Fruit fly (Drosophila melanogaster) whole organism, wandering third instar larva: ENCODE results near the gene CtsL3.

Source experiments
- Abd-B ChIP-seq: fragments of >200 bp; optimal IDR thresholded peaks from 2 replicates; lab custom pipeline; 2017; ENCODE audit warnings: missing biosample characterization, missing genetic modification characterization
- CG32264 ChIP-seq: fragments of 200-800 bp; sonication (Bioruptor generic); optimal IDR thresholded peaks from 2 replicates; lab custom pipeline; 2016; ENCODE audit warnings: missing biosample characterization, missing genetic modification characterization
- CG9705 ChIP-seq: fragments of 200-800 bp; sonication (Bioruptor generic); optimal IDR thresholded peaks from 2 replicates; lab custom pipeline; 2018; ENCODE audit warnings: missing biosample characterization, mild to moderate bottlenecking, missing genetic modification characterization
- Dfd ChIP-seq: fragments of >200 bp; optimal IDR thresholded peaks from 2 replicates; lab custom pipeline; 2017; ENCODE audit warnings: missing biosample characterization, missing genetic modification characterization
- HLH106 ChIP-seq: fragments of 200-800 bp; optimal IDR thresholded peaks from 3 replicates; lab custom pipeline; 2019; ENCODE audit warnings: missing biosample characterization, mild to moderate bottlenecking, missing genetic modification characterization, moderate library complexity
- Hnf4 ChIP-seq: fragments of 200-800 bp; sonication (Bioruptor generic); optimal IDR thresholded peaks from 2 replicates; lab custom pipeline; 2016; ENCODE audit warnings: missing biosample characterization, mild to moderate bottlenecking, missing genetic modification characterization
- Hr78 ChIP-seq: fragments of >200 bp; optimal IDR thresholded peaks from 2 replicates; lab custom pipeline; 2017; ENCODE audit warnings: missing biosample characterization, missing genetic modification characterization
- Hr83 ChIP-seq: fragments of 200-300 bp; sonication (Bioruptor generic); optimal IDR thresholded peaks from 2 replicates; lab custom pipeline; 2016; ENCODE audit warnings: missing biosample characterization, mild to moderate bottlenecking, missing genetic modification characterization, moderate library complexity; ENCODE audit not compliant: poor library complexity, severe bottlenecking
- Mio ChIP-seq: sonication (Bioruptor generic); optimal IDR thresholded peaks from 2 replicates; lab custom pipeline; 2016; ENCODE audit warnings: missing biosample characterization, missing genetic modification characterization
- Myc ChIP-seq: fragments of >200 bp; optimal IDR thresholded peaks from 2 replicates; lab custom pipeline; 2017
- N ChIP-seq: fragments of >200 bp; optimal IDR thresholded peaks from 2 replicates; lab custom pipeline; 2018; ENCODE audit warnings: missing biosample characterization, missing external identifiers, missing genetic modification characterization
- OdsH ChIP-seq: fragments of 200-800 bp; sonication (Bioruptor generic); optimal IDR thresholded peaks from 2 replicates; lab custom pipeline; 2016; ENCODE audit warnings: missing biosample characterization, mild to moderate bottlenecking, missing genetic modification characterization
- Rel ChIP-seq, 2 experiments: fragments of 200-800 bp; sonication (Bioruptor generic) in 1 of 2; optimal IDR thresholded peaks; 2 replicates in 1 of 2; 3 replicates in 1 of 2; lab custom pipeline; 2016 to 2019; ENCODE audit warnings: mild to moderate bottlenecking in 2 of 2, missing biosample characterization in 2 of 2, missing genetic modification characterization in 2 of 2, moderate library complexity in 1 of 2
- Sp1 ChIP-seq: fragments of 200-800 bp; sonication (Bioruptor generic); optimal IDR thresholded peaks from 3 replicates; lab custom pipeline; 2019; ENCODE audit warnings: missing biosample characterization, mild to moderate bottlenecking, missing genetic modification characterization, moderate library complexity
- Vsx2 ChIP-seq: fragments of 200-300, 225-300 bp; sonication (Bioruptor generic); optimal IDR thresholded peaks from 2 replicates; lab custom pipeline; 2018; ENCODE audit warnings: missing biosample characterization, missing genetic modification characterization; ENCODE audit not compliant: partially characterized antibody
- br ChIP-seq: fragments of 200-800 bp; sonication (Bioruptor generic); optimal IDR thresholded peaks from 2 replicates; lab custom pipeline; 2016; ENCODE audit warnings: missing biosample characterization, missing genetic modification characterization
- dl ChIP-seq, 2 experiments: fragments of 175-275, 200-275 bp in 1 of 2; fragments of 200-275 bp in 1 of 2; sonication (Bioruptor generic); optimal IDR thresholded peaks; lab custom pipeline; 2018; ENCODE audit warnings: mild to moderate bottlenecking in 2 of 2, missing biosample characterization in 2 of 2, missing genetic modification characterization in 2 of 2, moderate library complexity in 2 of 2; ENCODE audit not compliant: partially characterized antibody in 2 of 2, insufficient read depth in 1 of 2
- dmrt93B ChIP-seq: fragments of 200-800 bp; sonication (Bioruptor generic); optimal IDR thresholded peaks from 2 replicates; lab custom pipeline; 2018; ENCODE audit warnings: missing biosample characterization, mild to moderate bottlenecking, missing genetic modification characterization
- dsf ChIP-seq: sonication (Bioruptor generic); optimal IDR thresholded peaks from 2 replicates; lab custom pipeline; 2016; ENCODE audit warnings: missing biosample characterization, missing genetic modification characterization, borderline replicate concordance
- ey ChIP-seq: fragments of 200-800 bp; sonication (Bioruptor generic); optimal IDR thresholded peaks from 2 replicates; lab custom pipeline; 2016; ENCODE audit warnings: missing biosample characterization, missing genetic modification characterization
- fru ChIP-seq: fragments of 200-800 bp; sonication (Bioruptor generic); optimal IDR thresholded peaks from 3 replicates; lab custom pipeline; 2016; ENCODE audit warnings: missing biosample characterization, mild to moderate bottlenecking, missing genetic modification characterization
- jim ChIP-seq: fragments of 175-275, 200-325 bp; sonication (Bioruptor generic); optimal IDR thresholded peaks from 2 replicates; lab custom pipeline; 2016; ENCODE audit warnings: missing biosample characterization, mild to moderate bottlenecking, missing genetic modification characterization
- lola ChIP-seq: fragments of >200 bp; optimal IDR thresholded peaks from 2 replicates; lab custom pipeline; 2017; ENCODE audit warnings: missing biosample characterization, missing genetic modification characterization
- pan ChIP-seq: fragments of >200 bp; optimal IDR thresholded peaks from 2 replicates; lab custom pipeline; 2017
- psq ChIP-seq: fragments of 200-800 bp; sonication (Bioruptor generic); optimal IDR thresholded peaks from 3 replicates; lab custom pipeline; 2017; ENCODE audit warnings: missing biosample characterization, mild to moderate bottlenecking, missing genetic modification characterization, moderate library complexity
- rgr ChIP-seq: fragments of 200-800 bp; sonication (Bioruptor generic); optimal IDR thresholded peaks from 3 replicates; lab custom pipeline; 2016; ENCODE audit warnings: missing biosample characterization, mild to moderate bottlenecking, missing genetic modification characterization
- sage ChIP-seq: fragments of 200-800 bp; sonication (Bioruptor generic); optimal IDR thresholded peaks from 2 replicates; lab custom pipeline; 2016; ENCODE audit warnings: missing biosample characterization, mild to moderate bottlenecking, missing genetic modification characterization
- sv ChIP-seq: fragments of 200-800 bp; sonication (Bioruptor generic); optimal IDR thresholded peaks from 3 replicates; lab custom pipeline; 2016; ENCODE audit warnings: missing biosample characterization, missing genetic modification characterization
- tai ChIP-seq: sonication (Bioruptor generic); optimal IDR thresholded peaks from 2 replicates; lab custom pipeline; 2016; ENCODE audit warnings: missing biosample characterization, missing genetic modification characterization
- usp ChIP-seq: fragments of >200 bp; optimal IDR thresholded peaks from 2 replicates; lab custom pipeline; 2017; ENCODE audit warnings: missing biosample characterization, missing genetic modification characterization
- woc ChIP-seq: sonication (Bioruptor generic); optimal IDR thresholded peaks from 2 replicates; lab custom pipeline; 2016; ENCODE audit warnings: missing biosample characterization, mild to moderate bottlenecking, missing genetic modification characterization

CtsL3 gene

dm6 chr3R:5998831-5999230 is 28.2 kb downstream of the CtsL3 start:
- no peak for TF ChIP-seq tai (GFP tag; lab: Kevin White, UChicago)
- no peak for TF ChIP-seq Hr78 (GFP tag; lab: Kevin White, UChicago)
- TF ChIP-seq Rel (GFP tag; optimal IDR thresholded peaks at IDR 0.05; lab: Kevin White, UChicago) = no peak
- TF ChIP-seq Rel (tag; optimal IDR thresholded peaks at IDR 0.05; lab: Kevin White, UChicago) = no peak
- TF ChIP-seq woc = no peak
- TF ChIP-seq HLH106 (tag; lab: Kevin White, UChicago) = no peak
- TF ChIP-seq OdsH (GFP tag; lab: Kevin White, UChicago) = no peak
- no peak for TF ChIP-seq lola (GFP tag; lab: Kevin White, UChicago)
- no peak for TF ChIP-seq Mio (GFP tag; lab: Kevin White, UChicago)
- TF ChIP-seq Abd-B (GFP tag; lab: Kevin White, UChicago) = no peak
- TF ChIP-seq rgr (GFP tag; lab: Kevin White, UChicago) = no peak
- no peak for TF ChIP-seq N
- TF ChIP-seq usp (GFP tag; lab: Kevin White, UChicago) = no peak
- no peak for TF ChIP-seq pan (lab: Kevin White, UChicago)
- TF ChIP-seq dsf (GFP tag; lab: Kevin White, UChicago) = no peak
- no peak for TF ChIP-seq sage

dm6 chr3R:5998235-5998666 is 28.8 kb downstream of the CtsL3 start:
- no peak for TF ChIP-seq usp (GFP tag; lab: Kevin White, UChicago)
- peak; percentile 1 for TF ChIP-seq dmrt93B (GFP tag; lab: Kevin White, UChicago)
- TF ChIP-seq psq (GFP tag; lab: Kevin White, UChicago) = no peak
- TF ChIP-seq sv = peak; percentile 9
- peak; percentile 6 for TF ChIP-seq HLH106 (tag; lab: Kevin White, UChicago)
- no peak for TF ChIP-seq br
- peak; percentile 25 for TF ChIP-seq ey (GFP tag; lab: Kevin White, UChicago)
- no peak for TF ChIP-seq rgr (GFP tag; lab: Kevin White, UChicago)

- TF ChIP-seq usp (GFP tag; lab: Kevin White, UChicago) (no peak), sage (no peak), CG9705 (GFP tag; lab: Kevin White, UChicago) (no peak), dl (GFP tag; optimal IDR thresholded peaks at IDR 0.05; lab: Kevin White, UChicago; ENCODE audit: insufficient read depth in 1 of 2, partially characterized antibody in 2 of 2) (no peak), Dfd (GFP tag; lab: Kevin White, UChicago) (no peak), rgr (GFP tag; lab: Kevin White, UChicago) (no peak), Abd-B (GFP tag; lab: Kevin White, UChicago) (no peak), Mio (GFP tag; lab: Kevin White, UChicago) (no peak)
Observed at dm6 chr3R:5997822-5998221, 29.2 kb downstream of the CtsL3 start.

dm6 chr3R:5995381-5995780 is 31.7 kb downstream of the CtsL3 start:
- TF ChIP-seq Hr83 (no peak), OdsH (GFP tag; lab: Kevin White, UChicago) (no peak), psq (GFP tag; lab: Kevin White, UChicago) (no peak), Hnf4 (no peak), N (no peak), woc (no peak), jim (GFP tag; lab: Kevin White, UChicago) (no peak), br (no peak), Vsx2 (GFP tag; lab: Kevin White, UChicago) (no peak), fru (GFP tag; lab: Kevin White, UChicago) (no peak), CG32264 (GFP tag; lab: Kevin White, UChicago) (no peak), Dfd (GFP tag; lab: Kevin White, UChicago) (no peak), dsf (GFP tag; lab: Kevin White, UChicago) (no peak), Rel (GFP tag; optimal IDR thresholded peaks at IDR 0.05; lab: Kevin White, UChicago) (no peak), Rel (tag; optimal IDR thresholded peaks at IDR 0.05; lab: Kevin White, UChicago) (no peak), usp (GFP tag; lab: Kevin White, UChicago) (no peak), Sp1 (no peak), Myc (lab: Kevin White, UChicago) (no peak), tai (GFP tag; lab: Kevin White, UChicago) (no peak)
- TF ChIP-seq, all 38 proteins: peak for 0

- TF ChIP-seq Rel (GFP tag; optimal IDR thresholded peaks at IDR 0.05; lab: Kevin White, UChicago) (no peak), Rel (tag; optimal IDR thresholded peaks at IDR 0.05; lab: Kevin White, UChicago) (no peak), Mio (GFP tag; lab: Kevin White, UChicago) (no peak), psq (GFP tag; lab: Kevin White, UChicago) (no peak), fru (GFP tag; lab: Kevin White, UChicago) (peak; percentile 1), woc (no peak), Sp1 (no peak), Hnf4 (no peak)
- TF ChIP-seq, all 38 proteins: peak for 1
Observed at dm6 chr3R:5993857-5994256, 33.2 kb downstream of the CtsL3 start.
